Fruit fly (Drosophila melanogaster): Measurements from ENCODE around the gene slx1.

The slx1 gene

DNA sequence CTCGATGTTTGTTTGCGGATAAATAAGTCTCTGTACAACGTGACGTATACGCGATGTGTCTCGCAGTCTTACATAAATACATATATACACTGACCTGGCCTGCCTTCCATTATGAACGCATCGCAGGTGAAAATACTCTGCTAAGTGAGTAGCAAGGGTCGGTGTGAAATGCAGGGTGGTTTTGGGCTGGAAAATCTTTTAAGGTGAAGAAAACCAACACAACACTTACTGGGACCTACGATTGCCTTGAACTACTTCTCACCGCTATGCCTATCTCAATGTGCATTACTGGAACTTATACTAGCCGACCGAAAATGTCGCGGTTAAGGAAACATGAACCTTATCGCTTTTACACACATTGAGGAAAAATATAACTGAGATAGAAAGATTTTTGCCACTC lies 25.6 kb upstream of the slx1 start (continued):
- TF ChIP-seq Hr39 (GFP tag; optimal IDR thresholded peaks at IDR 0.05) = no peak

- TF ChIP-seq svp (GFP tag) (no peak), net (GFP tag; optimal IDR thresholded peaks at IDR 0.05) (no peak)
Measured at dm6 chr3R:4632639-4633038, 9.1 kb upstream of the slx1 start.

DNA sequence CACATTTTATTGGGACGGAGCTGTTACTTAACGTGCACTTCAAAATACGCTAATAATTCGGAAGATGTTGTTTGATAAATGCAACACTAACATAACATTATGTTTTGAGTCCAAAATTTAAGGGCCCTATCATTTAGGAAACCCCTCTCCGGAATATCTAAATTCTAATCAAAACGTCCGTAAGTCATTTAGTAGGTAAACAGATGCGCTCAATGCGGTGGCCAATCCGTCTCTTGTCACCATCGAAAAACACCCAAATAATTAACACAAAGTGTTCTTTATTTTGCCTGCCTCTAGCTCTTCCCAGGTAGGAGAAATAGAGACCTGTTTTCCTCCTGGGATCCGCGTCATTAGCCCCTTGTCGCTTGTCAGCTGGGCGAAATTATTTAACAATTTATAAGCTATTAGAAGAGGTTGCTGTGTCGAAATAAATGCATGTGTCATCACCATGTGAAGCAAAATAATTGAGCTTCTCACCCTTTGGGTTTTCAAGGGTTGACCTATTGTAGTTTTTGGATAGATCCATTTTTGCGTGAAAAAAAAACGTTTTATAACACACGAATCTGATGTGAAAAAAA lies 7.3 kb upstream of the slx1 start:
- TF ChIP-seq Ets21C (GFP tag; optimal IDR thresholded peaks at IDR 0.05) = no peak

dm6 chr3R:4640546-4641253 lies 1.1 kb upstream of the slx1 start:
- TF ChIP-seq Eip78C (GFP tag) (peak; percentile 12), CG31627 (GFP tag; optimal IDR thresholded peaks at IDR 0.05) (no peak)

DNA sequence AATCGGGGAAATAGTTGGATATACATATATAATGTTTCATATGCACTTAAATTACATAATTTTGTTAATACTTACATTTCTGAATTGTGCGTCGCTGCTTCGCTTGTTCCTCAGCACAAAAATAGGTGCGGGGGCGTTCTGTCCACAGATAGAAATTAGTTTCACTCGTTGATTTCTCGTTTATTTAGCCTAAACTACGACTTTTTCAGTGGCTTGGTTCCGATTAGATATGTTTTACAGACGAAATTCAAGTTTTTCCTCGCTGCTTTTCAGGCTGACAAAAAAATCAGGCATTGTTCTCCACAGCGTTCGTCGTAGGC lies 549 bp upstream of the slx1 start:
- TF ChIP-seq vri (GFP tag; optimal IDR thresholded peaks at IDR 0.05) = peak; percentile 60
- no peak for TF ChIP-seq net (GFP tag; optimal IDR thresholded peaks at IDR 0.05)

- TF ChIP-seq fd85E (GFP tag; optimal IDR thresholded peaks at IDR 0.05) = no peak
- TF ChIP-seq CG9139 (GFP tag; optimal IDR thresholded peaks at IDR 0.05) = no peak
- peak; percentile 8 for TF ChIP-seq Hr4 (GFP tag; optimal IDR thresholded peaks at IDR 0.05)
- no peak for TF ChIP-seq Eip75B (GFP tag; optimal IDR thresholded peaks at IDR 0.05)
- no peak for TF ChIP-seq Eip93F (GFP tag; optimal IDR thresholded peaks at IDR 0.05)
- TF ChIP-seq CG3032 (tag; optimal IDR thresholded peaks at IDR 0.05) = peak; percentile 50
- peak; percentile 82 for TF ChIP-seq fkh (GFP tag; optimal IDR thresholded peaks at IDR 0.05)
- TF ChIP-seq esn (GFP tag; optimal IDR thresholded peaks at IDR 0.05) = peak; percentile 22
- TF ChIP-seq CG34406 (GFP tag; optimal IDR thresholded peaks at IDR 0.05) = no peak
- TF ChIP-seq CG6808 (GFP tag; optimal IDR thresholded peaks at IDR 0.05) = no peak
- TF ChIP-seq Eip78C (GFP tag) = peak; percentile 24
Measured at dm6 chr3R:4645457-4646082, 3.8 kb downstream of the slx1 start, which contains the start of the genes Dlip2 and rpk. Gene Dlip2 (minus strand): TSS chr3R:4645655. Gene rpk (plus strand): TSS chr3R:4645981.

DNA sequence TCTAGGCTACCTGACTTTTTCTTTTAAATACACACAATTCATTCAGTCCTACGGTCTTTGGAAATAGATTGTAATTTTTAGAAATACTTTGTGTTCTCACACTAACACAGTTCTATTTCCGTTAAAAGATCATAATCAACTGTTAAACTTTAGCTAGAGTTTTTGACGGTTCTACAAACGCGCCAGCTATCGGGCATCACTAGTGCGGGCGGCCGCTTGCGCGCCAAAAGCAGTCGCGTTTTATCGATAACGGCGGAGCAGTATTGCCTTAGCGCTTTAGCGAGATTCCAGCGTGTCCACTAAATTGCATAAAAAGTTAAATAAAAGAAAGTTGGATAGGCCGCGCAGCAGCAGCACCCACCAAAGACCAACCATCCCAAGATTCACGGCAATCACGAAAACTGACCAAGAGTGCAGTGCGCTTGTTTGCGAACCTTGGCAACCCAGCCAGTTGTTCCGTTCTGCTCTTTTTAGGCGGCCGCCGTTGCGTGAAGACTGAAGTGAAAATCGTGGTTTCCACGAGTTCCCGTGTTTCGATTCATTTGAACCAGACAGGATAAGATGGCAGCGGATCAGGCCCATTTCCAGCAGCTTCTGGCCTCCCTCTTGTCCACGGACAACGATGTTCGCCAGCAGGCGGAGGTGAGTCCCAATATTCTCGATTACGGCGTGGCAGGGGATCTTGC lies 7.5 kb downstream of the slx1 start, which contains the start of gene Karybeta3:
TSS of gene Karybeta3 (plus strand) at position 51 of the 686 bp plus-strand sequence.
- TF ChIP-seq dac (GFP tag; optimal IDR thresholded peaks at IDR 0.05) = peak; percentile 61
- peak; percentile 76 for TF ChIP-seq Eip75B (GFP tag; optimal IDR thresholded peaks at IDR 0.05)
- peak in 1 of 2 experiments; percentile 73 for TF ChIP-seq ss (GFP tag; optimal IDR thresholded peaks at IDR 0.05)
- TF ChIP-seq Eip93F (GFP tag; optimal IDR thresholded peaks at IDR 0.05) = no peak
- TF ChIP-seq eg (GFP tag; IDR thresholded peaks at IDR 0.05) = peak; percentile 84
- TF ChIP-seq Lpt (GFP tag; optimal IDR thresholded peaks at IDR 0.05) = peak; percentile 3
- peak; percentile 82 for TF ChIP-seq CG31627 (GFP tag; optimal IDR thresholded peaks at IDR 0.05)
- TF ChIP-seq topi (GFP tag; optimal IDR thresholded peaks at IDR 0.05) = peak; percentile 79
- peak; percentile 76 for TF ChIP-seq Hr39 (GFP tag; optimal IDR thresholded peaks at IDR 0.05)
- no peak for TF ChIP-seq CG6276 (GFP tag; optimal IDR thresholded peaks at IDR 0.05)
- no peak for TF ChIP-seq fd85E (GFP tag; optimal IDR thresholded peaks at IDR 0.05)
- peak; percentile 82 for TF ChIP-seq lz (GFP tag; optimal IDR thresholded peaks at IDR 0.05)
- peak; percentile 81 for TF ChIP-seq net (GFP tag; optimal IDR thresholded peaks at IDR 0.05)
- no peak for TF ChIP-seq CG32006 (GFP tag; optimal IDR thresholded peaks at IDR 0.05)
- peak; percentile 81 for TF ChIP-seq CG1621 (tag; optimal IDR thresholded peaks at IDR 0.05)
- peak; percentile 33 for TF ChIP-seq vri (GFP tag; optimal IDR thresholded peaks at IDR 0.05)
- TF ChIP-seq dsx (GFP tag; optimal IDR thresholded peaks at IDR 0.05; ENCODE audit: poor library complexity, severe bottlenecking) = no peak
- peak; percentile 78 for TF ChIP-seq cyc (GFP tag; optimal IDR thresholded peaks at IDR 0.05)
- peak; percentile 64 for TF ChIP-seq CG6808 (GFP tag; optimal IDR thresholded peaks at IDR 0.05)
- TF ChIP-seq CG6163 (GFP tag; IDR thresholded peaks at IDR 0.05) = peak; percentile 84
- peak; percentile 80 for TF ChIP-seq CG6792 (GFP tag; optimal IDR thresholded peaks at IDR 0.05)
- TF ChIP-seq CG11902 (GFP tag; optimal IDR thresholded peaks at IDR 0.05) = peak; percentile 51
- TF ChIP-seq Ets96B (tag; optimal IDR thresholded peaks at IDR 0.05) = peak; percentile 36
- peak; percentile 53; the same call in 2 of the 3 replicates for TF ChIP-seq CG8119 (GFP tag; IDR thresholded peaks at IDR 0.05)
- peak; percentile 67 for TF ChIP-seq CG11762 (GFP tag; optimal IDR thresholded peaks at IDR 0.05; ENCODE audit: insufficient read depth)
- no peak for TF ChIP-seq CG9139 (GFP tag; optimal IDR thresholded peaks at IDR 0.05)
- TF ChIP-seq fkh (GFP tag; optimal IDR thresholded peaks at IDR 0.05) = no peak
- TF ChIP-seq CG34406 (GFP tag; optimal IDR thresholded peaks at IDR 0.05) = peak; percentile 75

Data from whole organism, prepupa.